Fruit fly (Drosophila melanogaster) whole organism, embryonic: ENCODE measurements around the gene CG15625.
A peak's percentile ranks its signal among the peaks of the same experiment; 100 is the strongest.

Source experiments
- Adf1 ChIP-seq: fragments of 200-800 bp; sonication (Bioruptor generic); IDR thresholded peaks from 2 replicates; pipeline ENCODE4 v1.3.6; 2022; ENCODE audit warnings: missing biosample characterization, missing genetic modification characterization
- Blimp-1 ChIP-seq: fragments of 200-800 bp; sonication (Bioruptor generic); optimal IDR thresholded peaks from 3 replicates; lab custom pipeline; 2018; ENCODE audit warnings: missing biosample characterization, missing genetic modification characterization, mild to moderate bottlenecking, moderate library complexity, missing genetic modification reagents
- CG10321 ChIP-seq: fragments of 200-800 bp; sonication (Bioruptor generic); IDR thresholded peaks from 2 replicates; pipeline ENCODE4 v1.3.6; 2022; ENCODE audit warnings: missing biosample characterization, missing genetic modification characterization
- CG10565 ChIP-seq: fragments of 200-800 bp; sonication (Bioruptor generic); optimal IDR thresholded peaks from 3 replicates; lab custom pipeline; 2016; ENCODE audit warnings: missing biosample characterization, mild to moderate bottlenecking, missing genetic modification characterization
- CG11085 ChIP-seq: fragments of 200-800 bp; sonication (Bioruptor generic); IDR thresholded peaks from 2 replicates; pipeline ENCODE4 v1.3.6; 2022; ENCODE audit warnings: missing biosample characterization, missing genetic modification characterization
- CG12104 ChIP-seq: fragments of 200-800 bp; sonication (Bioruptor generic); optimal IDR thresholded peaks from 3 replicates; lab custom pipeline; 2016; ENCODE audit warnings: missing biosample characterization, missing genetic modification characterization
- CG14441 ChIP-seq: fragments of 200-800 bp; sonication (Bioruptor generic); IDR thresholded peaks from 2 replicates; pipeline ENCODE4 v1.3.6; 2022; ENCODE audit warnings: missing biosample characterization, missing genetic modification characterization
- CG14667 ChIP-seq: fragments of 200-800 bp; sonication (Bioruptor generic); IDR thresholded peaks from 2 replicates; pipeline ENCODE4 v1.3.6; 2022; ENCODE audit warnings: missing biosample characterization, missing genetic modification characterization
- CG16863 ChIP-seq: fragments of 200-800 bp; sonication (Bioruptor generic); optimal IDR thresholded peaks from 3 replicates; lab custom pipeline; 2016; ENCODE audit warnings: missing biosample characterization, missing genetic modification characterization
- CG18599 ChIP-seq: fragments of 200-800 bp; sonication (Bioruptor generic); optimal IDR thresholded peaks from 3 replicates; lab custom pipeline; 2017; ENCODE audit warnings: missing biosample characterization, missing genetic modification characterization, mild to moderate bottlenecking, moderate library complexity, missing genetic modification reagents
- CG2875 ChIP-seq: fragments of 200-800 bp; sonication (Bioruptor generic); optimal IDR thresholded peaks from 2 replicates; lab custom pipeline; 2017; ENCODE audit warnings: missing biosample characterization, mild to moderate bottlenecking, missing genetic modification characterization, missing genetic modification reagents
- CG30020 ChIP-seq: fragments of 200-800 bp; optimal IDR thresholded peaks from 2 replicates; lab custom pipeline; 2019; ENCODE audit warnings: missing biosample characterization, mild to moderate bottlenecking, missing genetic modification characterization, moderate library complexity
- CG32772 ChIP-seq: fragments of 200-800 bp; sonication (Bioruptor generic); IDR thresholded peaks from 2 replicates; pipeline ENCODE4 v1.3.6; 2022; ENCODE audit warnings: missing biosample characterization, missing genetic modification characterization
- CG4404 ChIP-seq: fragments of 200-800 bp; sonication (Bioruptor generic); IDR thresholded peaks from 2 replicates; pipeline ENCODE4 v1.3.6; 2022; ENCODE audit warnings: missing biosample characterization, missing genetic modification characterization
- CG8944 ChIP-seq: fragments of 200-800 bp; sonication (Bioruptor generic); optimal IDR thresholded peaks from 3 replicates; lab custom pipeline; 2016; ENCODE audit warnings: missing biosample characterization, missing genetic modification characterization
- CHES-1-like ChIP-seq: fragments of 200-800 bp; sonication (Bioruptor generic); optimal IDR thresholded peaks from 2 replicates; lab custom pipeline; 2016; ENCODE audit warnings: missing biosample characterization, missing genetic modification characterization
- CTCF ChIP-seq: fragments of 200-800 bp; sonication (Bioruptor generic); optimal IDR thresholded peaks from 2 replicates; lab custom pipeline; 2017; ENCODE audit warnings: missing biosample characterization, mild to moderate bottlenecking, missing genetic modification characterization, moderate library complexity
- D19A ChIP-seq: fragments of 200-800 bp; optimal IDR thresholded peaks from 3 replicates; lab custom pipeline; 2019; ENCODE audit warnings: missing biosample characterization, mild to moderate bottlenecking, missing genetic modification characterization, moderate library complexity
- Dip2 ChIP-seq: fragments of 200-800 bp; sonication (Bioruptor generic); IDR thresholded peaks from 2 replicates; pipeline ENCODE4 v1.3.6; 2022; ENCODE audit warnings: missing biosample characterization, missing genetic modification characterization
- Dip3 ChIP-seq: fragments of 200-800 bp; sonication (Bioruptor generic); optimal IDR thresholded peaks from 3 replicates; lab custom pipeline; 2016; ENCODE audit warnings: missing biosample characterization, missing genetic modification characterization
- Dp ChIP-seq: fragments of 200-800 bp; sonication (Bioruptor generic); optimal IDR thresholded peaks from 2 replicates; lab custom pipeline; 2018; ENCODE audit warnings: missing biosample characterization, mild to moderate bottlenecking, missing genetic modification characterization, moderate library complexity
- Ets97D ChIP-seq: fragments of 200-800 bp; sonication (Bioruptor generic); optimal IDR thresholded peaks from 3 replicates; lab custom pipeline; 2016; ENCODE audit warnings: missing biosample characterization, missing genetic modification characterization
- H15 ChIP-seq: fragments of 200-800 bp; sonication (Bioruptor generic); IDR thresholded peaks from 3 replicates; pipeline ENCODE4 v1.3.6; 2022; ENCODE audit warnings: missing biosample characterization, missing genetic modification characterization
- Hr51 ChIP-seq, 2 experiments: fragments of 200-800 bp; sonication (Bioruptor generic); optimal IDR thresholded peaks; 2 replicates in 1 of 2; 3 replicates in 1 of 2; lab custom pipeline; 2016 to 2018; ENCODE audit warnings: missing biosample characterization in 2 of 2, missing genetic modification characterization in 2 of 2, mild to moderate bottlenecking in 1 of 2, moderate library complexity in 1 of 2
- Med ChIP-seq: fragments of 200-800 bp; sonication (Bioruptor generic); peaks from one replicate; lab custom pipeline; 2016; ENCODE audit warnings: missing biosample characterization, missing genetic modification characterization, mild to moderate bottlenecking, inconsistent platforms, moderate library complexity
- Myb ChIP-seq: fragments of 200-800 bp; sonication (Bioruptor generic); optimal IDR thresholded peaks from 2 replicates; lab custom pipeline; 2016; ENCODE audit warnings: missing biosample characterization, missing genetic modification characterization
- NC2α ChIP-seq: fragments of 200-800 bp; sonication (Bioruptor generic); optimal IDR thresholded peaks from 2 replicates; lab custom pipeline; 2016; ENCODE audit warnings: missing biosample characterization, missing genetic modification characterization
- Oaz ChIP-seq: fragments of 200-800 bp; sonication (Bioruptor generic); IDR thresholded peaks from 2 replicates; pipeline ENCODE4 v1.3.6; 2022; ENCODE audit warnings: missing biosample characterization, missing genetic modification characterization
- Spps ChIP-seq: fragments of 200-800 bp; sonication (Bioruptor generic); optimal IDR thresholded peaks from 2 replicates; lab custom pipeline; 2018; ENCODE audit warnings: missing biosample characterization, mild to moderate bottlenecking, missing genetic modification characterization
- Vsx1 ChIP-seq: fragments of 200-800 bp; sonication (Bioruptor generic); optimal IDR thresholded peaks from 2 replicates; lab custom pipeline; 2017; ENCODE audit warnings: missing biosample characterization, mild to moderate bottlenecking, missing genetic modification characterization, missing genetic modification reagents
- br ChIP-seq: fragments of >200 bp; optimal IDR thresholded peaks from 2 replicates; lab custom pipeline; 2017
- bsh ChIP-seq, 2 experiments: fragments of 200-800 bp; sonication (Bioruptor generic); optimal IDR thresholded peaks; 2 replicates each; lab custom pipeline; 2017 to 2018; ENCODE audit warnings: mild to moderate bottlenecking in 2 of 2, missing biosample characterization in 2 of 2, missing genetic modification characterization in 2 of 2, moderate library complexity in 1 of 2
- da ChIP-seq: fragments of 200-800 bp; sonication (Bioruptor generic); optimal IDR thresholded peaks from 2 replicates; lab custom pipeline; 2016; ENCODE audit warnings: missing biosample characterization, missing genetic modification characterization
- dpn ChIP-seq, 2 experiments: fragments of 200-800 bp; sonication (Bioruptor generic); optimal IDR thresholded peaks; 3 replicates each; lab custom pipeline; 2016; ENCODE audit warnings: missing biosample characterization in 2 of 2, missing genetic modification characterization in 2 of 2
- fd64A ChIP-seq: fragments of 200-800 bp; sonication (Bioruptor generic); optimal IDR thresholded peaks from 3 replicates; lab custom pipeline; 2018; ENCODE audit warnings: missing biosample characterization, mild to moderate bottlenecking, missing genetic modification characterization
- gce ChIP-seq: fragments of 200-800 bp; sonication (Bioruptor generic); IDR thresholded peaks from 3 replicates; pipeline ENCODE4 v1.3.6; 2022; ENCODE audit warnings: missing biosample characterization, missing genetic modification characterization
- grn ChIP-seq: fragments of 200-800 bp; sonication (Bioruptor generic); optimal IDR thresholded peaks from 3 replicates; lab custom pipeline; 2017; ENCODE audit warnings: missing biosample characterization, missing genetic modification characterization
- ham ChIP-seq: fragments of 200-800 bp; sonication (Bioruptor generic); IDR thresholded peaks from 2 replicates; pipeline ENCODE4 v1.3.6; 2022; ENCODE audit warnings: missing biosample characterization, missing genetic modification characterization
- her ChIP-seq: fragments of 200-800 bp; sonication (Bioruptor generic); optimal IDR thresholded peaks from 2 replicates; lab custom pipeline; 2016; ENCODE audit warnings: missing biosample characterization, missing genetic modification characterization
- jing ChIP-seq: fragments of 200-800 bp; sonication (Bioruptor generic); optimal IDR thresholded peaks from 2 replicates; lab custom pipeline; 2018; ENCODE audit warnings: missing biosample characterization, mild to moderate bottlenecking, missing genetic modification characterization
- knrl ChIP-seq: fragments of 200-800 bp; sonication (Bioruptor generic); IDR thresholded peaks from 3 replicates; pipeline ENCODE4 v1.3.6; 2022; ENCODE audit warnings: missing biosample characterization, missing genetic modification characterization; ENCODE audit not compliant: partially characterized antibody
- lbe ChIP-seq: fragments of 200-800 bp; sonication (Bioruptor generic); optimal IDR thresholded peaks from 2 replicates; lab custom pipeline; 2016; ENCODE audit warnings: missing biosample characterization, mild to moderate bottlenecking, missing genetic modification characterization
- nerfin-1 ChIP-seq: fragments of 200-800 bp; sonication (Bioruptor generic); optimal IDR thresholded peaks from 3 replicates; lab custom pipeline; 2019; ENCODE audit warnings: missing biosample characterization, mild to moderate bottlenecking, missing genetic modification characterization, moderate library complexity
- p53 ChIP-seq: fragments of 200-800 bp; sonication (Bioruptor generic); optimal IDR thresholded peaks from 2 replicates; lab custom pipeline; 2016; ENCODE audit warnings: missing biosample characterization, missing genetic modification characterization
- pho ChIP-seq: fragments of 200-800 bp; sonication (Bioruptor generic); optimal IDR thresholded peaks from 2 replicates; lab custom pipeline; 2016; ENCODE audit warnings: missing biosample characterization, missing genetic modification characterization
- psq ChIP-seq: fragments of 200-800 bp; sonication (Bioruptor generic); optimal IDR thresholded peaks from 2 replicates; lab custom pipeline; 2017; ENCODE audit warnings: missing biosample characterization, missing genetic modification characterization
- schlank ChIP-seq: fragments of 200-800 bp; sonication (Bioruptor generic); optimal IDR thresholded peaks from 2 replicates; lab custom pipeline; 2018; ENCODE audit warnings: missing biosample characterization, mild to moderate bottlenecking, missing genetic modification characterization
- sob ChIP-seq: fragments of 200-800 bp; sonication (Bioruptor generic); IDR thresholded peaks from 2 replicates; pipeline ENCODE4 v1.3.6; 2022; ENCODE audit warnings: missing biosample characterization, missing genetic modification characterization
- sqz ChIP-seq: fragments of 200-800 bp; sonication (Bioruptor generic); optimal IDR thresholded peaks from 3 replicates; lab custom pipeline; 2018; ENCODE audit warnings: missing biosample characterization, mild to moderate bottlenecking, missing genetic modification characterization
- tio ChIP-seq: fragments of 200-800 bp; sonication (Bioruptor generic); optimal IDR thresholded peaks from 2 replicates; lab custom pipeline; 2017; ENCODE audit warnings: missing biosample characterization, missing genetic modification characterization, inconsistent platforms
- tll ChIP-seq, 2 experiments: fragments of 200-800 bp in 1 of 2; fragments of >200 bp in 1 of 2; sonication (Bioruptor generic) in 1 of 2; optimal IDR thresholded peaks; 2 replicates each; lab custom pipeline; 2017 to 2019; ENCODE audit warnings: missing biosample characterization in 2 of 2, missing genetic modification characterization in 2 of 2, mild to moderate bottlenecking in 1 of 2, moderate library complexity in 1 of 2
- wdn ChIP-seq: fragments of 200-800 bp; sonication (Bioruptor generic); IDR thresholded peaks from 2 replicates; pipeline ENCODE4 v1.3.6; 2022; ENCODE audit warnings: missing biosample characterization, missing genetic modification characterization

The CG15625 gene

dm6 chr2L:4907986-4908385 is 18.2 kb downstream of the CG15625 start (continued):
- TF ChIP-seq CG32772 (peak; percentile 67), NC2α (no peak), Med (peak; percentile 62), CG16863 (no peak), p53 (no peak), CG10565 (GFP tag; lab: Kevin White, UChicago) (no peak), br (lab: Kevin White, UChicago) (no peak), Blimp-1 (GFP tag; lab: Kevin White, UChicago) (peak; percentile 76), sqz (peak; percentile 64), Vsx1 (GFP tag; lab: Kevin White, UChicago) (peak; percentile 19), CG30020 (peak; percentile 8), ham (GFP tag; lab: Robert Waterston, UW) (no peak), CG18599 (GFP tag; lab: Kevin White, UChicago) (peak; percentile 41), grn (GFP tag; lab: Kevin White, UChicago) (no peak), H15 (peak; percentile 65; the same call in 1 of the 3 replicates), lbe (GFP tag; lab: Kevin White, UChicago) (no peak), CG12104 (peak; percentile 64), Ets97D (GFP tag; lab: Kevin White, UChicago) (no peak), D19A (tag; lab: Kevin White, UChicago) (peak; percentile 58), jing (GFP tag; lab: Kevin White, UChicago) (peak; percentile 56), Oaz (GFP tag; lab: Robert Waterston, UW) (peak; percentile 23; the same call in 1 of the 2 replicates), dpn (GFP tag; optimal IDR thresholded peaks at IDR 0.05; lab: Kevin White, UChicago) (peak in 1 of 2 experiments; percentile 56), Dp (no peak), bsh (GFP tag; optimal IDR thresholded peaks at IDR 0.05; lab: Kevin White, UChicago) (peak in 1 of 2 experiments; percentile 73), CG14667 (GFP tag; lab: Robert Waterston, UW) (no peak), CG2875 (peak; percentile 74), CHES-1-like (GFP tag; lab: Kevin White, UChicago) (no peak), CG4404 (GFP tag; lab: Robert Waterston, UW) (no peak), CG14441 (peak; percentile 46; the same call in 1 of the 2 replicates), nerfin-1 (tag; lab: Kevin White, UChicago) (peak; percentile 77), her (GFP tag; lab: Kevin White, UChicago) (no peak), Hr51 (GFP tag; optimal IDR thresholded peaks at IDR 0.05; lab: Kevin White, UChicago) (peak in 1 of 2 experiments; percentile 95), CG10321 (GFP tag; lab: Robert Waterston, UW) (peak; percentile 47; the same call in 1 of the 2 replicates), Dip3 (GFP tag; lab: Kevin White, UChicago) (no peak), CTCF (no peak), Myb (GFP tag; lab: Kevin White, UChicago) (no peak), fd64A (GFP tag; lab: Kevin White, UChicago) (peak; percentile 10), Dip2 (no peak), wdn (GFP tag; lab: Robert Waterston, UW) (no peak), psq (peak; percentile 24), CG11085 (GFP tag; lab: Robert Waterston, UW) (no peak), knrl (GFP tag; lab: Robert Waterston, UW) (no peak), Spps (tag; lab: Kevin White, UChicago) (no peak), CG8944 (GFP tag; lab: Kevin White, UChicago) (no peak), tio (GFP tag; lab: Kevin White, UChicago) (peak; percentile 20), tll (GFP tag; optimal IDR thresholded peaks at IDR 0.05; lab: Kevin White, UChicago) (no peak), schlank (tag; lab: Kevin White, UChicago) (no peak), da (GFP tag; lab: Kevin White, UChicago) (no peak), gce (GFP tag; lab: Robert Waterston, UW) (peak; percentile 76; the same call in 2 of the 3 replicates), sob (GFP tag; lab: Robert Waterston, UW) (peak; percentile 77), pho (no peak), Adf1 (GFP tag; lab: Robert Waterston, UW) (no peak)
